Worm (Caenorhabditis elegans) whole organism, mixed stage, embryonic: Measurements from ENCODE around the gene srh-17.
A peak's percentile ranks its signal among the peaks of the same experiment; 100 is the strongest.

Experiments used
- M03D4.4 ChIP-seq: sonication (generic microtip); optimal IDR thresholded peaks from 2 replicates; lab custom pipeline; 2017; ENCODE audit warnings: mild to moderate bottlenecking, missing genetic modification characterization, missing compliant biosample characterization
- bed-3 ChIP-seq: fragments of 200-800 bp; sonication (Bioruptor generic); optimal IDR thresholded peaks from 3 replicates; lab custom pipeline; 2018; ENCODE audit warnings: mild to moderate bottlenecking, missing genetic modification characterization, moderate library complexity, missing compliant biosample characterization
- blmp-1 ChIP-seq: fragments of 150-350 bp; optimal IDR thresholded peaks from 2 replicates; lab custom pipeline; 2014; ENCODE audit warnings: missing biosample characterization, missing genetic modification characterization
- ceh-39 ChIP-seq: fragments of 150-350 bp; optimal IDR thresholded peaks from 2 replicates; lab custom pipeline; 2014; ENCODE audit warnings: missing biosample characterization, missing genetic modification characterization
- ceh-43 ChIP-seq: fragments of 200-800 bp; sonication (Bioruptor generic); optimal IDR thresholded peaks from 2 replicates; lab custom pipeline; 2018; ENCODE audit warnings: mild to moderate bottlenecking, missing genetic modification characterization, moderate library complexity, missing compliant biosample characterization
- ceh-83 ChIP-seq: fragments of 200-800 bp; sonication (Bioruptor generic); optimal IDR thresholded peaks from 2 replicates; lab custom pipeline; 2018; ENCODE audit warnings: mild to moderate bottlenecking, missing genetic modification characterization, missing compliant biosample characterization
- ces-1 ChIP-seq: fragments of 150-350 bp; optimal IDR thresholded peaks from 2 replicates; lab custom pipeline; 2014; ENCODE audit warnings: missing biosample characterization, missing genetic modification reagents, missing genetic modification characterization
- cnd-1 ChIP-seq: fragments of 200-800 bp; sonication (Bioruptor generic); optimal IDR thresholded peaks from 2 replicates; lab custom pipeline; 2018; ENCODE audit warnings: mild to moderate bottlenecking, missing genetic modification characterization, missing compliant biosample characterization
- drap-1 ChIP-seq: fragments of 200-800 bp; sonication (Bioruptor generic); optimal IDR thresholded peaks from 3 replicates; lab custom pipeline; 2018; ENCODE audit warnings: mild to moderate bottlenecking, missing genetic modification characterization, missing compliant biosample characterization
- elt-1 ChIP-seq: sonication (generic microtip); optimal IDR thresholded peaks from 2 replicates; lab custom pipeline; 2017; ENCODE audit warnings: missing genetic modification characterization, mild to moderate bottlenecking, missing compliant biosample characterization, antibody characterized with exemption, moderate library complexity, borderline replicate concordance; ENCODE audit not compliant: insufficient read depth
- elt-3 ChIP-seq: fragments of 150-350 bp; optimal IDR thresholded peaks from 2 replicates; lab custom pipeline; 2014; ENCODE audit warnings: missing biosample characterization, missing genetic modification characterization
- flh-1 ChIP-seq: fragments of 200-800 bp; sonication (Bioruptor generic); optimal IDR thresholded peaks from 2 replicates; lab custom pipeline; 2018; ENCODE audit warnings: mild to moderate bottlenecking, missing genetic modification characterization, moderate library complexity, missing compliant biosample characterization
- ham-2 ChIP-seq: fragments of 200-800 bp; sonication (Bioruptor generic); optimal IDR thresholded peaks from 2 replicates; lab custom pipeline; 2018; ENCODE audit warnings: mild to moderate bottlenecking, missing genetic modification characterization, missing compliant biosample characterization
- hlh-1 ChIP-seq: fragments of 150-350 bp; optimal IDR thresholded peaks from 2 replicates; lab custom pipeline; 2014; ENCODE audit warnings: missing biosample characterization, missing genetic modification reagents, missing genetic modification characterization
- lin-13 ChIP-seq: fragments of 150-350 bp; optimal IDR thresholded peaks from 2 replicates; lab custom pipeline; 2014; ENCODE audit warnings: missing biosample characterization, missing genetic modification characterization
- lin-32 ChIP-seq: fragments of 200-800 bp; sonication (Bioruptor generic); optimal IDR thresholded peaks from 2 replicates; lab custom pipeline; 2018; ENCODE audit warnings: mild to moderate bottlenecking, missing genetic modification characterization, missing compliant biosample characterization
- lsy-2 ChIP-seq: fragments of 150-350 bp; optimal IDR thresholded peaks from 2 replicates; lab custom pipeline; 2014; ENCODE audit warnings: missing biosample characterization, missing genetic modification characterization
- mep-1 ChIP-seq: fragments of 150-350 bp; optimal IDR thresholded peaks from 2 replicates; lab custom pipeline; 2017; ENCODE audit warnings: missing biosample characterization, missing genetic modification reagents, missing genetic modification characterization, inconsistent platforms
- mls-2 ChIP-seq: sonication (generic microtip); optimal IDR thresholded peaks from 2 replicates; lab custom pipeline; 2016; ENCODE audit warnings: mild to moderate bottlenecking, missing genetic modification characterization, moderate library complexity, missing compliant biosample characterization
- nhr-12 ChIP-seq: fragments of 150-350 bp; optimal IDR thresholded peaks from 2 replicates; lab custom pipeline; 2014; ENCODE audit warnings: missing biosample characterization, missing genetic modification characterization
- nhr-2 ChIP-seq: fragments of 150-350 bp; optimal IDR thresholded peaks from 2 replicates; lab custom pipeline; 2014; ENCODE audit warnings: missing biosample characterization, missing genetic modification characterization
- nhr-237 ChIP-seq: fragments of 150-350 bp; optimal IDR thresholded peaks from 2 replicates; lab custom pipeline; 2014; ENCODE audit warnings: missing biosample characterization, missing genetic modification characterization
- nhr-76 ChIP-seq: sonication (generic microtip); optimal IDR thresholded peaks from 2 replicates; lab custom pipeline; 2017; ENCODE audit warnings: missing biosample characterization, missing genetic modification characterization
- pha-4 ChIP-seq: fragments of 150-350 bp; optimal IDR thresholded peaks from 2 replicates; lab custom pipeline; 2018; ENCODE audit warnings: missing biosample characterization, missing genetic modification reagents, missing genetic modification characterization
- sem-2 ChIP-seq: fragments of 200-800 bp; sonication (Bioruptor generic); optimal IDR thresholded peaks from 2 replicates; lab custom pipeline; 2018; ENCODE audit warnings: mild to moderate bottlenecking, missing genetic modification characterization, missing compliant biosample characterization
- sptf-1 ChIP-seq: sonication (generic microtip); optimal IDR thresholded peaks from 2 replicates; lab custom pipeline; 2017; ENCODE audit warnings: mild to moderate bottlenecking, missing genetic modification characterization, moderate library complexity, missing compliant biosample characterization
- tbx-8 ChIP-seq: fragments of 200-800 bp; sonication (Bioruptor generic); optimal IDR thresholded peaks from 2 replicates; lab custom pipeline; 2018; ENCODE audit warnings: mild to moderate bottlenecking, missing genetic modification characterization, moderate library complexity, missing compliant biosample characterization
- unc-120 ChIP-seq: sonication (generic microtip); optimal IDR thresholded peaks from 2 replicates; lab custom pipeline; 2017; ENCODE audit warnings: missing genetic modification characterization, missing compliant biosample characterization; ENCODE audit not compliant: poor library complexity, severe bottlenecking
- unc-62 ChIP-seq: fragments of 150-350 bp; optimal IDR thresholded peaks from 2 replicates; lab custom pipeline; 2014; ENCODE audit warnings: missing biosample characterization, missing genetic modification reagents, missing genetic modification characterization
- ztf-11 ChIP-seq: fragments of 150-350 bp; optimal IDR thresholded peaks from 2 replicates; lab custom pipeline; 2014; ENCODE audit warnings: missing biosample characterization, missing genetic modification characterization

srh-17 gene

ce11 chrV:14686231-14687105 is 25.4 kb downstream of the srh-17 start:
- TF ChIP-seq sem-2 (GFP tag; lab: Kevin White, UChicago), result no peak
- TF ChIP-seq ceh-83 (GFP tag; lab: Kevin White, UChicago), result no peak
- TF ChIP-seq cnd-1 (tag; lab: Kevin White, UChicago), result no peak
- no peak for TF ChIP-seq lin-13
- no peak for TF ChIP-seq pha-4 (tag; lab: Kevin White, UChicago)
- TF ChIP-seq ztf-11 (tag; lab: Kevin White, UChicago), result no peak
- TF ChIP-seq sptf-1 (tag; lab: Kevin White, UChicago), result no peak

- TF ChIP-seq cnd-1 (tag; lab: Kevin White, UChicago), result peak; percentile 20
- no peak for TF ChIP-seq sptf-1 (tag; lab: Kevin White, UChicago)
These were observed 26.2 kb downstream of the srh-17 start for ce11 chrV:14687106-14687964.

- no peak for TF ChIP-seq ces-1 (GFP tag; lab: Kevin White, UChicago)
- no peak for TF ChIP-seq elt-3 (tag; lab: Kevin White, UChicago)
- no peak for TF ChIP-seq flh-1 (GFP tag; lab: Kevin White, UChicago)
- TF ChIP-seq, all 35 proteins: peak for 0
These were observed 27.2 kb downstream of the srh-17 start, which contains the start of gene C47E8.11 for ce11 chrV:14688097-14688912. Gene C47E8.11, plus strand, starts transcription at chrV:14688616.

DNA sequence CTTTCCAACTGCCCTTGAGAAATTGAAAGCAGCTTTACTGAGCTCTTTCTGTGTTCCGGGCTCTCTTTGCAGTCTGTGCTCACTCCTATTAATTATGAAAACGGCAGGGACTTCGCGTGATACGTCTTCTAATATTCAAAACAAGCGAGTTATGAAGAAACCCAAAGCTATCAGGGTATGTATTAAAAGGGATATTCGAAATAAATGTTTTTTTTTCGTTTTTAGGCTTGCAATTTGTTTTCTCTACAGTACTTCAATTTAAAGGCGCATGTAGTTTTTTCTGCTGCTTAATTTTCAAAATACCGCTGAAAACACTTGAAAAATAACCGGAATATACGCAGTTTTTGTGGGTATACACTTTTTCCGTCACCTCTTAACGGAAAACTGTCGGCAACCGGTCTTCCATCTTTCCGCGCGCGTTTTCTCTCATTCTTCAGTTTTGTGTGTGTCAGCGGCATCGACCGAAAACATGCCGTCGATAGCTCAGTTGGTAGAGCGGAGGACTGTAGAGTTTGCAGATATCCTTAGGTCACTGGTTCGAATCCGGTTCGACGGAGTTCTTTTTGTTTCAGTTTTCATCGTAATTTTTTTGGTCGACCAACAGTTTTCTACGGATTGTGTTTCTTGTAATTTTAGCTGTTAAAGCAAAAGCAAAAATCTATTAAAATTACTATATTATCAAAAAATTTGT is 28.1 kb downstream of the srh-17 start, which contains the start of gene gasr-8:
Gene gasr-8 (plus strand): TSS at position 51 of the 691 bp plus-strand sequence.
- TF ChIP-seq tbx-8 (GFP tag; lab: Kevin White, UChicago) (peak; percentile 54), mep-1 (tag; lab: Kevin White, UChicago) (peak; percentile 6), cnd-1 (tag; lab: Kevin White, UChicago) (peak; percentile 75), lsy-2 (peak; percentile 7), lin-32 (GFP tag; lab: Kevin White, UChicago) (no peak), sptf-1 (tag; lab: Kevin White, UChicago) (peak; percentile 6), M03D4.4 (tag; lab: Kevin White, UChicago) (peak; percentile 54), sem-2 (GFP tag; lab: Kevin White, UChicago) (peak; percentile 51), drap-1 (peak; percentile 88), ceh-83 (GFP tag; lab: Kevin White, UChicago) (peak; percentile 85), bed-3 (GFP tag; lab: Kevin White, UChicago) (peak; percentile 44), nhr-2 (no peak), nhr-12 (tag; lab: Kevin White, UChicago) (no peak), elt-1 (tag; lab: Kevin White, UChicago) (peak; percentile 8)

ce11 chrV:14695713-14696112 is 34.6 kb downstream of the srh-17 start:
- TF ChIP-seq nhr-76 (tag; lab: Kevin White, UChicago), result no peak
- no peak for TF ChIP-seq ceh-39 (tag; lab: Kevin White, UChicago)
- TF ChIP-seq unc-120 (tag; lab: Kevin White, UChicago), result peak; percentile 35
- no peak for TF ChIP-seq elt-3 (tag; lab: Kevin White, UChicago)
- TF ChIP-seq nhr-237 (tag; lab: Kevin White, UChicago), result no peak
- no peak for TF ChIP-seq mep-1 (tag; lab: Kevin White, UChicago)
- TF ChIP-seq ces-1 (GFP tag; lab: Kevin White, UChicago), result no peak
- TF ChIP-seq ham-2 (GFP tag; lab: Kevin White, UChicago), result no peak
- no peak for TF ChIP-seq ceh-43 (GFP tag; lab: Kevin White, UChicago)
- no peak for TF ChIP-seq sptf-1 (tag; lab: Kevin White, UChicago)
- TF ChIP-seq drap-1, result no peak
- no peak for TF ChIP-seq blmp-1 (tag; lab: Kevin White, UChicago)
- peak; percentile 50 for TF ChIP-seq hlh-1
- TF ChIP-seq mls-2 (tag; lab: Kevin White, UChicago), result no peak
- peak; percentile 32 for TF ChIP-seq unc-62 (GFP tag; lab: Kevin White, UChicago)
